Fruit fly (Drosophila melanogaster): ENCODE results near the gene CG33177.

The CG33177 gene

dm6 chrX:15080780-15081402 lies at the start of gene CG33177:
Gene CG33177 (plus strand): TSS chrX:15081367.
- TF ChIP-seq CG18619 (GFP tag; optimal IDR thresholded peaks at IDR 0.05) (peak; percentile 16), az2 (GFP tag; optimal IDR thresholded peaks at IDR 0.05) (peak; percentile 9), CoRest (tag; optimal IDR thresholded peaks at IDR 0.05) (peak; percentile 36), ac (GFP tag; optimal IDR thresholded peaks at IDR 0.05) (no peak), CG17912 (GFP tag; optimal IDR thresholded peaks at IDR 0.05) (peak; percentile 56), Med (GFP tag) (peak; percentile 77), CG2116 (GFP tag; optimal IDR thresholded peaks at IDR 0.05) (peak; percentile 3), CG3726 (GFP tag; IDR thresholded peaks at IDR 0.05) (no peak), CG34422 (GFP tag; IDR thresholded peaks at IDR 0.05) (no peak), CG2199 (GFP tag; IDR thresholded peaks at IDR 0.05) (peak; percentile 83; the same call in 2 of the 3 replicates), Bgb (GFP tag; IDR thresholded peaks at IDR 0.05; ENCODE audit: partially characterized antibody) (0 out of 2 replicates have a peak, but pooled peaks have one; percentile 9), Nf-YC (tag; optimal IDR thresholded peaks at IDR 0.05) (peak; percentile 2), Deaf1 (tag; optimal IDR thresholded peaks at IDR 0.05) (peak; percentile 11), CG2712 (tag; optimal IDR thresholded peaks at IDR 0.05) (peak; percentile 42), Antp (GFP tag; optimal IDR thresholded peaks at IDR 0.05) (no peak), grau (tag; optimal IDR thresholded peaks at IDR 0.05) (peak; percentile 29), CG7372 (GFP tag; IDR thresholded peaks at IDR 0.05) (peak; percentile 10; the same call in 1 of the 2 replicates), Mrtf (GFP tag; IDR thresholded peaks at IDR 0.05) (no peak), CG11456 (GFP tag; IDR thresholded peaks at IDR 0.05) (peak; percentile 60; the same call in 1 of the 3 replicates), ftz-f1 (GFP tag; optimal IDR thresholded peaks at IDR 0.05) (no peak), sd (tag; optimal IDR thresholded peaks at IDR 0.05) (peak; percentile 74), knrl (GFP tag; IDR thresholded peaks at IDR 0.05; ENCODE audit: partially characterized antibody) (no peak), CG10267 (tag; optimal IDR thresholded peaks at IDR 0.05) (peak; percentile 33), Rfx (GFP tag; IDR thresholded peaks at IDR 0.05) (peak; percentile 53; the same call in 1 of the 2 replicates), CG15011 (GFP tag; optimal IDR thresholded peaks at IDR 0.05) (no peak), lilli (GFP tag; optimal IDR thresholded peaks at IDR 0.05) (peak; percentile 40), wek (GFP tag; optimal IDR thresholded peaks at IDR 0.05) (no peak), Hsf (GFP tag; optimal IDR thresholded peaks at IDR 0.05) (peak; percentile 16), gro (GFP tag; optimal IDR thresholded peaks at IDR 0.05) (peak; percentile 10), sna (GFP tag; IDR thresholded peaks at IDR 0.05; ENCODE audit: partially characterized antibody) (no peak), NfI (GFP tag; optimal IDR thresholded peaks at IDR 0.05) (peak; percentile 14), maf-S (GFP tag; optimal IDR thresholded peaks at IDR 0.05) (no peak), Chrac-16 (GFP tag; optimal IDR thresholded peaks at IDR 0.05) (peak; percentile 18), CG7987 (GFP tag; optimal IDR thresholded peaks at IDR 0.05) (peak; percentile 97), CG32532 (GFP tag; IDR thresholded peaks at IDR 0.05) (peak; percentile 21; the same call in 1 of the 2 replicates), CG17385 (GFP tag; optimal IDR thresholded peaks at IDR 0.05) (peak; percentile 13), da (GFP tag; optimal IDR thresholded peaks at IDR 0.05) (peak; percentile 4), CG7745 (tag; optimal IDR thresholded peaks at IDR 0.05) (peak; percentile 11), CG3995 (GFP tag; optimal IDR thresholded peaks at IDR 0.05) (peak; percentile 31), CG2875 (GFP tag; optimal IDR thresholded peaks at IDR 0.05) (no peak), eve (GFP tag; optimal IDR thresholded peaks at IDR 0.05) (peak in 1 of 2 experiments; percentile 68), Ssrp (tag; optimal IDR thresholded peaks at IDR 0.05) (no peak), Abd-B (GFP tag; optimal IDR thresholded peaks at IDR 0.05) (peak; percentile 9), Fer3 (tag; optimal IDR thresholded peaks at IDR 0.05) (peak; percentile 20), vvl (GFP tag; IDR thresholded peaks at IDR 0.05) (peak; percentile 34; the same call in 1 of the 2 replicates), sc (optimal IDR thresholded peaks at IDR 0.05) (no peak), sc (GFP tag; optimal IDR thresholded peaks at IDR 0.05) (no peak), Xbp1 (GFP tag; optimal IDR thresholded peaks at IDR 0.05) (peak; percentile 28), CG9817 (tag; optimal IDR thresholded peaks at IDR 0.05) (peak; percentile 41), C15 (GFP tag; IDR thresholded peaks at IDR 0.05) (no peak)

Measured in whole organism, embryonic.